Worm (Caenorhabditis elegans): ENCODE measurements around the gene tufm-1.
"Not testable (repeated sequence)": the region's sequence is repeated elsewhere in the genome, so short reads cannot be mapped to it uniquely, and the experiment has no call there.

Gene tufm-1

DNA sequence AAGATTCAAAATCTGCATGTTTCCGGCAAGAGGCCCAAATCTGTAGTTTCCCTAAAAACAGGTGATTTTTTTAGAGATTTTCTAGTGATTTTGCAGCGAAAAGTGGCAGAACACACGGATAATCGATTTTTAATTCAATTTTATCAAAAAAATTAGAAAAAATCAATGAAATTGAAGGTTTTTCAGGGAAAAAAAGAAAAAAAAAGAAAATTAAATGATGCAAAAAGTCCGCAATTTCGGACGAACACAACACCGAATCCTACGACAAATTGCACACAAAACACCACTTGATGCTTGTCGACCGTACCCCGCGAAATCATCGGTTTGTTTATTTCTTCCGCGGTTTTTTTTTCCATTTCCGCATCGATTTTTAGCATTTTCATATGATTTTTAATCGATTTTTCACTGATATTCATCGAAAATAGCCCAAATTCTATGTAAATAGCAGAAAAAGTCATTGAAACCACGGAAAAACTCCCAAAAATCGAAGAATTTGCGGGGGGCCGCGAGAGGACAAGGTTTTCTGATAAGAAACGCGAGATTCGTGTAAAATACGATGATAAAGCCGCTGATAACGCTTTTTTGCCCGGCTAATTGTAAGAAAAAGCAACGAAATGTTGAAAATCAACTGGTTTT lies at the start of gene tufm-1:
tufm-1 (minus strand) TSS at position 51 of the 636 bp plus-strand sequence.
- no peak for TF ChIP-seq unc-62 (GFP tag; optimal IDR thresholded peaks at IDR 0.05)

DNA sequence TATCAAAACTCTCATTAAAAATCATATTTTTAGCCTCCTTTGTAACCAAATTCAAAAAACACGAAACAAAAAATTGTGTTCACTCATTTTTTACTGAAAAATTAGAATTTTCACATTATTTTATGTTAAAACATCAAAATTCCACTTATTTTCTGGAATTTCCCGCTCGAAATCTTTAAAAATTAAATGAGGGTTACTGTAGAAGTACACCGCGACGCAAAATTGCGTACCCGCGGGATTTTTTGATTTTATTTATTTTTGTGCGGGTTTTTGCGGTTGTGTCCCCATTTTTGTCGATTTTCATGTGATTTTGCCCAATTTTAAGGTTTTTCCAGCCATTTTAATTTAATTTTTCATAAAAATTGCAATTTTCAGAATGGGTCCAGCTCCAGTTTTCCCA lies 43.6 kb upstream of the tufm-1 start:
- TF ChIP-seq unc-62 (GFP tag; optimal IDR thresholded peaks at IDR 0.05) = no peak

DNA sequence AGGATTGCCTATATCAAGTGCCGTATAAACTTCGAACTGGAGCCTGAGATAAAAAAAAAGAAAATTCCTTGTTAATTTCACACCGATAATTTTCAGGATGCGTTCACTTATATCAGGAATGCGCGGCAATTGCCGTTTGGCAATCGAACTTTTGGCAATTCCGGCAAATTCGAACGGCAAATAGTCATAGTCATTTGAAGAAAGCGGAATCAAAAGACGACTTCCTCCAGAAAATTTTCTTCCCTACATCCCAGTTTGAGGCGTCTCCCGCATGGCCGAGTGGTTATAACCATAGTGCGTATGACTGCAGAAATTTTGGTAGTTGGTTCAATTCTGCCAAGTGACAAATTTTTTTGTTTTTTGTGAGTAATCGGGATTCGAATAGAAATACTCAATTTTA lies 41.2 kb upstream of the tufm-1 start, which contains the start of gene F56F11.4:
F56F11.4 (plus strand) TSS at position 301 of the 400 bp plus-strand sequence.
- no peak for TF ChIP-seq unc-62 (GFP tag; optimal IDR thresholded peaks at IDR 0.05)

DNA sequence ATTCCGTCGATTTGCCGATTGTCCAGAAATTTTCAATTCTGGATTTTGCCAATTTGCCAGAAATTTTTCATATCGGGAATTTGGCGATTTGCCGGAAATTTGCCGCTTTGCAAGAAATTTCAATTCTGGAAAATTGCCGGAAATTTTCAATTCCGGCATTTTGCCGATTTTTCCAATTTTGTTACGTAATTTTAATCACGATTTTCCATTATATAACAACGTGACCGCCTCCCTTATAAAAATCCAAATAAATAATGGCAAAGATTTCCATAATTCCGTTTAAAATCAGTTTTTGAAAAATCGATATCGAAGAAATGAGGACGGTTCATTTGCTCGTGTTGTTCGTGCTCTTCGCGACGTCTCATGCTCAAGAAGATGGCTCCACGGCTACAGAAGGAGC lies 32.0 kb upstream of the tufm-1 start, which contains the start of gene H34I24.1:
H34I24.1 (plus strand) TSS at position 301 of the 400 bp plus-strand sequence.
- TF ChIP-seq unc-62 (GFP tag; optimal IDR thresholded peaks at IDR 0.05) = not testable (repeated sequence)

DNA sequence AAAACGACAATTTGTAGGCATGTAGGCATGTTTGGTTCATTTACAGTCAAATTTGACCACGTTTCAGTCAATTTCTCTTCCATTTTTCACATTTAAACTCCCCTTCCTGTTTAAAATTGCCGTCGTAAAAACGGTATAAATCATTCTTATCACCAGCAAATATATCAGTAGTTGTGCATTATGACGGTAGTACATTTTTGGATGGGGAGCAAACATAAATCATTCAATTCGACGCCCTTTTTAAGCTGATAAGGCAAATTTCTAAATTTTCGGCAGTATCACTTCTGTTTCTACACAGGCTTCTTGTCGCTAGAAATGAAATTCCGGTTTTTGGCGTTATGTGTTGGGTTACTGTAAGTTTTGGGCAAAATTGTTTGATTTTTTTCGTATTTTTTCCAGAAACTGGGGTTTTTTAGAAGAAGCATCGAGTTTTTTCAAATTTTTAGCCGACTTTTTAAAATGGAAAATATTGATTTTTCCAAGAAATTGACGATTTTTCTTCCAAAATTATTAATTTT lies 27.1 kb upstream of the tufm-1 start, which contains the start of gene H34I24.2:
H34I24.2 (plus strand) TSS at position 189 of the 518 bp plus-strand sequence.
- TF ChIP-seq unc-62 (GFP tag; optimal IDR thresholded peaks at IDR 0.05) = no peak

DNA sequence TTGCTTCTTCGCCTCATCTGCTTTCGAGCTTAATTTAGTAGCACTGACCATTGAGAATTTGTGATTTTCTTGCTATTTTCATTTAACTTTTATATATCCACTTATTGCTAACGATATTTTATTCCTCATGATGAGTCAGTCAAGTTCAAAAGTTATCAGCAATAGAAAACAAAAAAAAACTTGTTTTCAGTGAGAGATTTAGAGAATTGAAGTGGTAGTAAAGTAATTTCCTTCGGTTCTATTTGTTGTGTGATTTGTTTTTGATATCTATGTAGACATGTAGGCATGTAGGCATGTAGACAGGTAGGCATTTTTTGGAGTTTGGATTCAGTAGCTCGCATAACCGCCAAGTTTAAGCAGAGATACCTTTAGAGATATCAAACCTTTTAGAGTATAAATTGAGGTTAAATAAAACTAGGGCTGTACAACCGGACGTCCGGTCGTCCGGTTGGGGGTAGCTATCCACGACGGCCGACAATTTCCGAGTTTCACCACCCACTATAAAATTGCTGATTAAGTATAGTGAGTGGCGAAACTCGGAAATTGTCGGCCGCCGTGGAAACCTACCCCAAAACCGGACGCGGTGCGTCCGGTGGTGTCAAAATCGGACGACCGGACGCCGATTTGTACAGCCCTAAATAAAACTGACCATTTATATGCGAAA lies 26.2 kb upstream of the tufm-1 start, which contains the start of gene Y71H2AR.2:
Y71H2AR.2 (minus strand) TSS at position 51 of the 664 bp plus-strand sequence.
- TF ChIP-seq unc-62 (GFP tag; optimal IDR thresholded peaks at IDR 0.05) = no peak

DNA sequence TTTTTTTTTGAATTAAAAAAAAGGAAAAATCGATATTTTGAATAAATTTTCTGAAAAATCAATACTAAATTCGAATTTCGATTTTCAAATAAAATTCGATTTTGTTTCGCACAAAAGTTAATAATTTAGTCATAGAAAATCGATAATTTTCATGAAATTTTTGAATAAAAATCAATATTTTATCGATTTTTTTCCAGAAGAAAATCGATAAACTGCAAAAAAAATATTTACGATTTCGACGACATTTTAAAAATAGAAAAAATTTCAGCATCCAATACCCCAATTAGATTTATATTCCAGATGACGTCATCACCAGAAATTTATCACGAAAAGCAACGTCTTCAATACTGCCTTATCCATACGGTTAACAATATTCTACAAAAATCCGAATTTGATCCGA lies 21.6 kb upstream of the tufm-1 start, which contains the start of gene josd-1:
josd-1 (plus strand) TSS at position 301 of the 400 bp plus-strand sequence.
- no peak for TF ChIP-seq unc-62 (GFP tag; optimal IDR thresholded peaks at IDR 0.05)

DNA sequence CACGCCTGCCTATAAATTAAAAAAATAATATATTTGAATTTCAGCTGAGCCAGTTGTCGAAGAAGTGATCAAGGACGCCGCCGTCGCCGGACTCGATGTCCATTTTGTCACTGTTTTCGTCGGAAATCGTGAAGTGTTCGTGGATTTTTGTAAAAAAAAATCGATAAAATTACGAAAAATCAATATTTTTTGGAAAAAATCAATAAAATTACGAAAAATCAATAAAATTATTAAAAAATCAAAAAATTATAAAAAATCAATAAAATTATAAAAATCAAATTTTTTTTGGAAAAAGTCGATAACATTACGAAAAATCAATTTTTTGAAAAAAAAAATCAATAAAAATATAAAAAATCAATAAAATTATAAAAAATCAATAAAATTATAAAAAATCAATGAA lies 20.2 kb upstream of the tufm-1 start:
- TF ChIP-seq unc-62 (GFP tag; optimal IDR thresholded peaks at IDR 0.05) = no peak

DNA sequence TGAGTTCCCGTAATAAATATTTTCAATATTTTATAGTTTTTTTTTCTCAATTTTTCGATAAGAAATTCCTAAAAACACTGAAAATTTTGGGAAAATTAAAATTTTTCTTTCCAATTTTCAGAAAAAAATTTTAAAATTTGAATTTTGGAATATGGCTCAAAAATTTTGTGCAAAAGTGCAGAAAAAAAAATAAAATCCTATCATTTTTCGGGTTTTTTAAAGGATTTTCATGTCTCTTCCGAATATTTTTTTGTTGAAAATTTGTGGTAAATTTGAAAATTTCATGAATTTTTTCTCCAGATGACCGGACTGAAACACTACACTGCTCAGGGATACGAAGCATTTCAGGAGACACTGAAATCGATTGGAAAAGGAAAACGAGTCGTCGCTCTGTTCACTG lies 19.6 kb upstream of the tufm-1 start, which contains the start of gene txdc-17:
txdc-17 (plus strand) TSS at position 301 of the 400 bp plus-strand sequence.
- TF ChIP-seq unc-62 (GFP tag; optimal IDR thresholded peaks at IDR 0.05) = no peak

DNA sequence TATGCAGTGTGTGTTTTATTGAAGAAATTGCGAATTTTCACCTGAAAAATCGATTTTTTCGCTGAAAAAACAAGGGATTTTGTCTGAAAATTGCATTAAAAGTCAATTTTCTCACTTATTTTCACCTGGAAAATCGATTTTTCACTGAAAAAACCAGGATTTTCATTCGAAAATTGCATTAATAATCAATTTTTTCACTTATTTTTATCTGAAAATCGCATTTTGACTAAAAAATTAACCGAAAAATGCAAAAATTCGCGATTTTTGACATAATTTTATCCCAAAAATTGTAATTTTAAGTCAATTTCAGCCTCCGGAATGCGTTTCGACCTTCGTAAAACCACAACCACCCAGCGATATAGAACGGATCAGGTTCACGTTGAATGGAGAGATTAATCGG lies 17.7 kb upstream of the tufm-1 start, which contains the start of gene Y71H2AM.29:
Y71H2AM.29 (plus strand) TSS at position 301 of the 400 bp plus-strand sequence.
- no peak for TF ChIP-seq unc-62 (GFP tag; optimal IDR thresholded peaks at IDR 0.05)

DNA sequence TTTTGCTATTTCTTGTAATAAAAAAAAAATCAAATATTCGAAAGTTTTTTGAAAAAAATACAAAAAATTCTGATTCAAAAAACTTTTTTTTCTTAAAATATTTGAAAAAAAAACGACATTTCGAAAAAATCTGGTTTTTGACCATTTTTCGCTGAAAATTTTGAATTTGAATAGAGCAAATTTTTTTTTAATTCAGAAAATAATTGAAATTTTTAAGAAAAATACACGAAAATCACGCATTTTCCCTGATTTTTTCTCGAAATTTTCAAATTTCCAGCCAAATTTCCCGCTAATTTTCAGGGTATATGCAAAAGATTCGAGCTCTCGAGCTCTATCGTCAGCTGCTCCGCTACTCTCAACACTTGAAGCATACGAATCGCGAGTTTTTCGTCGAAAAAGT lies 12.0 kb upstream of the tufm-1 start, which contains the start of gene Y71H2AM.1:
Y71H2AM.1 (plus strand) TSS at position 301 of the 400 bp plus-strand sequence.
- TF ChIP-seq unc-62 (GFP tag; optimal IDR thresholded peaks at IDR 0.05) = no peak

DNA sequence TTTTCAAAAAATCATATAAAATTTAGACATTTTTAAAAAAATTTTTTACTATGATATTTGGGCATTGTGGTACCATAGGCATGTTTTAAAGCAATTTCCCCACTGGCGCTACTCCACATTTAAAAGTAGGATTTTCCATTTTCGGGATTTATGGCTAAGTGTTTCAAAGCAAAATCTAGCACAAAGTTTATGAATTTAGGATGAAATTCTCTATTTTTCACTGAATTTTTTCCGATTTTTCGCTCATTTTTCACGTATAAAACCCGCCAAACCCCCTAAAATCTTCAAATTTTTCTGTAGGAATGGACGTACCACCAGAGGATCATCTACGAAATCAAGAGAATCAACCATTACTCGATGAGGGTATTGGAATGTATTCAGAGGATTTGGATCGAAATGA lies 4.2 kb upstream of the tufm-1 start, which contains the start of gene pipp-4P:
pipp-4P (plus strand) TSS at position 301 of the 400 bp plus-strand sequence.
- TF ChIP-seq unc-62 (GFP tag; optimal IDR thresholded peaks at IDR 0.05) = no peak

DNA sequence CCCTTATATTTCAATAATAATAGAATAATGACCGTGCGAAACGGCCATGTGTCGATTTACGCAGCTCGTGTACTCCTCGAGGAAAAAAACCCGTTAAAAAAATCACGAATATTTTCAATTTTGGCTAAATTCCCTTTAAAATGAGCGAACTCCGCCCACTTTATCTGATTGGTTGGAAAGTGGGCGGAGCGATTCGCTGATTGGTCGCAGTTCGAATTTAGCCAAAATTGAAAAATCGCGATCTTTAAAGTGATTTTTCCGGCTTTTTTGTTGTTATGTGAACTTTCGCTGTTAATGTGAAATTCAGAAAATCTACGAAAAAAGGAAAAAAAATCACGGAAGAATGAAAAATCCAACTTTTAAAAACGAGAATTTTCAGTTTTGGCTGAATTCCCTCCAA lies 3.1 kb upstream of the tufm-1 start:
- TF ChIP-seq unc-62 (GFP tag; optimal IDR thresholded peaks at IDR 0.05) = no peak

DNA sequence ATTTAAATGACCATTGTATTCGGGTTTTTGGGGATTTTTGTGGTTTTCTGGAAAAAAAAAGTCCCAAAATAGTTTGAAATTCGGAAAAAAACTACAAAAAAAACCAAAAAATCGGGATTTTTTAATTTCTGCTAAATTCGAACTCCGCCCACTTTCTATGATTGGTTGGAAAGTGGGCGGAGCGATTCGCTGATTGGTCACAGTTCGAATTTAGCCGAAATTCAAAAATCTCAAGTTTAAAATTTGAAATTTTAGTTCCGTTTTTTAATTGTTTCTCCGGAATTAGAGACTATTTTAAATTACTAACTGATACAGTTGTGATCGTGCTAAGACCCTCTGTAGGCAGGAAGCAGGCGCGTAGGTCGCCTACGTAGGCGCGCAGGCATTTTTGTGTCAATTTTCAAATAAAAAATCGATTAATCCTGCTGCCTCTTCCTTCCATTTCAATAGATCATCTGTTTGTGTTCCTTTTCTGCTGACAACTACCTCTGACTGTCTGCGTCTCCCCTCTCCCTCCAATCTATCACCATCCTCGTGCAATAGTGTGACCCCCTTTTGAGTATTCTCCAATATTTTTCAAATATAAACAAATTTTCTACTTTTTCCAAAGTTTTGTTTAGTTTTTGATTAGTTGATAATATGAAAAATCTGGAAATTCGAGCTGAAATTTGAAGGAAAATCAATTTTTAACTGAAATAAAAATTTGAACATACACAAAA lies 1.6 kb upstream of the tufm-1 start:
- TF ChIP-seq unc-62 (GFP tag; optimal IDR thresholded peaks at IDR 0.05) = no peak

DNA sequence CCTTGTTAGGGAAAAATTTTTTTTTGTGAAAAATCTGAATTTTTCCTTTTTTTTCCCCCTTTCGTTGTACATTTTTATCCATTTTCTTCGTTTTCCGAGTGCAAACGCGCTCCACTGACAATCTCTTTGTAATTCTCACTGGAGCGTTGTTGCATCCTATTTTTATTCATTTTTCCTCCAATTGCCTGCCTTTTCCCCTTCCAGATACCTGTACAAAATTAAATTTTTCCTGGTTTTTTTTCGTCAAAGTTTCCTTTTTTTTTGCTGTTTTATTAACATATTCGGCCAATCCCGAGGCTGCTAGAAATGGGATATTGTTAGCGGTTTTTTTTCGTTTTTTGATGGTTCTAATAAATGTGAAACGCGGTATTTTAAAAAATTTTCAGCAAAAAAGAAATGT lies 3.4 kb downstream of the tufm-1 start:
- TF ChIP-seq unc-62 (GFP tag; optimal IDR thresholded peaks at IDR 0.05) = no peak

DNA sequence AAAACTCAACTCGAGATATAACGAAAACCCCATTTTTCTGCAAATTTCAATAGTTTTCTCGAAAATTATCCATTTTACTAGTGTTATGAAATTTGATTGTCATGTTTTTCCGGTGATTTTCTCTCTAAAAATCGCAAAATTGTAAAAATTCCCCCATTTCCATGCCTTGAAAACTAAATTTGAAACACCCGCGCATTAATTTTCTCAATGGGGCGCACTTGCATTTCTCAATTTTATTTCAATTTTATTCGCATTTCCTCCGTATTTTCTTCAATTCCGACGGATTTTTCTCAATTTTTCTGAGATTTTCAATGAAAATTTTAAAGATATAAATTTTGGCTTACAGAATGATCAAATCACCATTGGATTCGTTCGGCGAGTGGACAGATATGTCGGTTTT lies 9.7 kb downstream of the tufm-1 start, which contains the start of gene Y71H2AM.3:
Y71H2AM.3 (plus strand) TSS at position 347 of the 400 bp plus-strand sequence.
- no peak for TF ChIP-seq unc-62 (GFP tag; optimal IDR thresholded peaks at IDR 0.05)
